Worm (Caenorhabditis elegans): ENCODE measurements around the gene R11A8.1.
"Not testable (repeated sequence)": the region's sequence is repeated elsewhere in the genome, so short reads cannot be mapped to it uniquely, and the experiment has no call there.

R11A8.1 gene

ce11 chrIV:10337286-10337685 lies 19.7 kb downstream of the R11A8.1 start:
- TF ChIP-seq dao-5 (tag; optimal IDR thresholded peaks at IDR 0.05) (no peak), him-1 (tag; optimal IDR thresholded peaks at IDR 0.05) (no peak)

DNA sequence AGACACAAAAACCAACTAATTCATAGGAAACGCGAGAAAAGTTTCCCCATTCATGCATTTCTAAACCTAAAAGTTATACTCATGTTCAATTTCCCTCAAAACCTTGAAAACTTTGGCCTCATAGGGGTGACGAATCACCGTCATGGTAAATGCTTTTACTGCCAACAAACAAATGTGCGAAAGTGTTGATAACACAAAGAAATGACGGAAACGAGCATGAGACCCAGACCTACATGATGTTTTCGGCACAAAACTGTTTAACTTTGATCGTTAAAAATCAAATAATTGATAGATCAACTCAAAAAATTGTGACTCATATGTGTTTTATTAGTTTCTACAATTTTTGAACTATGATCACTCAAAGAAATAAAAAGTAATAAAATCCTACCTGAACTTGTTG lies 25.1 kb downstream of the R11A8.1 start:
- TF ChIP-seq W03F9.2 (tag; optimal IDR thresholded peaks at IDR 0.05), result no peak
- TF ChIP-seq dao-5 (tag; optimal IDR thresholded peaks at IDR 0.05), result no peak
- no peak for TF ChIP-seq him-1 (tag; optimal IDR thresholded peaks at IDR 0.05)

ce11 chrIV:10330962-10331361 lies 26.0 kb downstream of the R11A8.1 start:
- TF ChIP-seq W03F9.2 (tag; optimal IDR thresholded peaks at IDR 0.05), result no peak
- TF ChIP-seq him-1 (tag; optimal IDR thresholded peaks at IDR 0.05), result no peak
- no peak for TF ChIP-seq dao-5 (tag; optimal IDR thresholded peaks at IDR 0.05)

DNA sequence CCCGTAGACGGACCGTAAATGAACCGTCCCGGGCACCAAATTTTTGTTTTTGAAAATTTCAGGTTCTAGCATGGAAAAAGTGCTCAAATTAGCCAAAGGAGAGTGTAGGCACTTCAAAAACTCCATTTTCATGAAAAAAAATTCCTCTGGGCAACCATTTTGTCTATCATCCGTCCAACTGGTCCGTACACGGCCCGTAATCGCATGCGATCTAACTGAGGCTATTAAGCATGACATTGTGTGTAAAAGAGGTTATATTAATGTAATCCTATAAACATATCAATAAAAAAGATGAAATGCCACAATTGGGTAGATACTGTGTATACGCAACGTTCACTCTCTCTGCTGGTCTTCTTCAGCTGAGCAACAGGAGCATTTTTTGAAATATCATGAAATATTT lies 34.3 kb downstream of the R11A8.1 start, which contains the start of gene R09E10.1:
Gene R09E10.1, minus strand, starts transcription at position 101 of the 400 bp plus-strand sequence.
- not testable (repeated sequence) for TF ChIP-seq W03F9.2, dao-5, him-1 (tag; optimal IDR thresholded peaks at IDR 0.05)

ce11 chrIV:10318199-10318598 lies 38.8 kb downstream of the R11A8.1 start, which contains the start of gene R09E10.2:
R09E10.2 (minus strand) TSS chrIV:10318299.
- TF ChIP-seq him-1 (tag; optimal IDR thresholded peaks at IDR 0.05) (no peak), dao-5 (tag; optimal IDR thresholded peaks at IDR 0.05) (no peak), W03F9.2 (tag; optimal IDR thresholded peaks at IDR 0.05) (no peak)

- TF ChIP-seq W03F9.2 (tag; optimal IDR thresholded peaks at IDR 0.05) (no peak), him-1 (tag; optimal IDR thresholded peaks at IDR 0.05) (no peak), dao-5 (tag; optimal IDR thresholded peaks at IDR 0.05) (no peak)
Measured at ce11 chrIV:10313565-10313964, 43.4 kb downstream of the R11A8.1 start, which contains the start of gene acs-18. acs-18 (minus strand) TSS chrIV:10313665.

ce11 chrIV:10311115-10311514 lies 45.9 kb downstream of the R11A8.1 start:
- TF ChIP-seq dao-5 (tag; optimal IDR thresholded peaks at IDR 0.05) (no peak), him-1 (tag; optimal IDR thresholded peaks at IDR 0.05) (no peak), W03F9.2 (tag; optimal IDR thresholded peaks at IDR 0.05) (no peak)

- TF ChIP-seq dao-5 (tag; optimal IDR thresholded peaks at IDR 0.05) (no peak), W03F9.2 (tag; optimal IDR thresholded peaks at IDR 0.05) (no peak), him-1 (tag; optimal IDR thresholded peaks at IDR 0.05) (no peak)
Measured at ce11 chrIV:10310329-10310728, 46.6 kb downstream of the R11A8.1 start, which contains the start of gene R09E10.8. R09E10.8 (minus strand) TSS chrIV:10310429.

All from whole organism, L4/young adult.